Worm (Caenorhabditis elegans): ENCODE data around the gene Y43F8B.19.

Y43F8B.19 gene

DNA sequence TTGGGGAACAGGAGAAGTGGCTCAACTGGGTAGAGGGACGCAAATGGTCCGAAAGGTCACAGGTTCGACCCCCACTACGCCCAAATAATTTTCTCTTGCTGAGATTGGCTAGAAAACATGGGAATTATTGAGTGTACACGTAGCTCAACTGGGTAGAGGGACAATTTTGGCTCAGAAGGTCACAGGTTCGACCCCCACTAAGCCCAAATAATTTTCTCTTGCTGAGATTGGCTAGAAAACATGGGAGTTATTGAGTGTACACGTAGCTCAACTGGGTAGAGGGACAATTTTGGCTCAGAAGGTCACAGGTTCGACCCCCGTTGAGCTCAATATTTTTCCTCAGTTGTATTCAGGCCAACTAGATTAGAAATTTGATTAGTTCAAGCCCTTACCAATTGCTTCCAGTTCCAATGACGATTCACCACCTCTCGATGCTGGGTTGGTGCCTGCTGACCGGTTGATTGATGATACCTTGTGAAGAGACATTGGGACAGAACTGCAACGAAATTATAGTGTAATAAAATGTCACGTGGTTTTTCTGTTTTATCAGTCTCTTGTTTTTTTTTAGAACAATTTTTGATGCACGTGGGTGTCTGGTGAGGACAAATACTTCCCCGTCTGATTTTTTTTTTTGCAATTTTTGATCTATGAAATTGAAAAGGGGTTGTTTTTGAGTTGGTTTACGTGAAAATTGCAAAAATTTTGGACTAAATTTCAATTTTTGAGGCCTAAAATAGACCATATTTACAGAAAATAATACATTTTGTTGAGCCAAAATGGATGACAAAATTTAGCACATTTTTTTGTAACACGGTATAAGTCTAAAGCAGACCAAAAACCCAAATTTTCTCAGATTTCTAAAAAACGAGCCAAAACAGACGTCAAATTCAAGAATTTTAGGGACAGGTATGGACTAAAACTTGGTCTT, 9.5 kb upstream of the Y43F8B.19 start:
- peak; percentile 51 for TF ChIP-seq lin-39 (tag; optimal IDR thresholded peaks at IDR 0.05)
- peak; percentile 59 for TF ChIP-seq ama-1 (optimal IDR thresholded peaks at IDR 0.05)
- peak; percentile 17 for TF ChIP-seq elt-2 (tag; optimal IDR thresholded peaks at IDR 0.05)
- peak; percentile 45 for TF ChIP-seq nhr-43 (tag; optimal IDR thresholded peaks at IDR 0.05; ENCODE audit: poor library complexity, severe bottlenecking)
- no peak for TF ChIP-seq fos-1 (tag; optimal IDR thresholded peaks at IDR 0.05)
- TF ChIP-seq nfya-1 (tag; optimal IDR thresholded peaks at IDR 0.05; ENCODE audit: insufficient read depth), result peak; percentile 59
- TF ChIP-seq snpc-4 (tag; optimal IDR thresholded peaks at IDR 0.05), result no peak
- peak; percentile 23 for TF ChIP-seq nhr-25 (tag; optimal IDR thresholded peaks at IDR 0.05)

DNA sequence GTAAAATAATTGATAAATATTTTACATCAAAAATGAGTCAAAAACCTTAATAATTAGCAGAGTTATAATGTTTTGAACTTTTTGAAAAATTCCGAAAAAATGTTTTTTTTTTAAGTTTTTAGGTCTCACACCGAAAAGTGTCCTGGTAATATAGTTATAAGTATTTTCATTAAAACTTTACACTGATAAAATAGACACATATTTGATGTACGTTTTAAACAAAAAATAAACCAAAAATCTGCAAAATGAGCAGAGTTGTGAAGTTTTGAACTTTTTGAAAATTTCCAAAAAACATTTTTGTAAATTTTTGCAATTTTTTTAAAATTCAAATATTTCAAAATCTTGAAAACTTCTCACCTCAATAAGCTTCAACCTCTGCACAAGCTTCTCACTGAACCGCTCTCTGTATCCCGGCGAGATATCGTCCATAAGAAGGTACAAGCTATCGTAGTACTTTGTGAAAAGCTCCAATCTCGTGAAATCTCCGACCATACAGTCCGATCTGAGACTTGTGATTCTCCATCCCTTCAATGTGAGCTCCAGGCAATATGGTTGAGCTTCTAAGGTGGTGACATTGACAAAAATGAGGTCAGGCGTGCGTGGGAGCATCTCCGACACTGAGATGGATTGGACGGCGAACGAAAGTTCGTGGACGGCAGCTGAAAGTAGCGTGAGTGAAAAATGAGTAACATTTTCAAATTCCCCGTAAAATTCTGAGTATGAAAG, 8.7 kb upstream of the Y43F8B.19 start:
- peak; percentile 84 for TF ChIP-seq nhr-25 (tag; optimal IDR thresholded peaks at IDR 0.05)
- peak; percentile 94 for TF ChIP-seq ama-1 (optimal IDR thresholded peaks at IDR 0.05)
- TF ChIP-seq nhr-23 (tag; optimal IDR thresholded peaks at IDR 0.05), result no peak

DNA sequence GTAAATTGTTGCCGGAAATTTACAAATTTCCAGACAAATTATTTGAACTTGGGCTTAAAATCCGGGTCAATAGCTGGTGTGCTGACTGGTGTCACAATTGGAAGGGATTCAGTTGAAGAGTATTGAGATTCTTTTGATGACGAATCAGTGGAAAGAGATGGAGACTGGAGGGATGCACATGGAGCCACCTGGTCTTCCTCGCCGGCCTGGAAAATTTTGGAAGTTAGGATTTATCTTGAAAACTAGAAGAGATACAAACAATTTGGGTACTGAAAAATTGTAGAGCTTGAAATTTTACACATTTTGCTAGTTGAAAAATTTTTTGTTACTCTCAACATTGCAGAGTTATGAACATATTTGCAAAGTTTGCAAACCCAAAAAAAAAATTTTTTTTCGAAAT, 8.0 kb upstream of the Y43F8B.19 start:
- TF ChIP-seq ztf-4 (tag; optimal IDR thresholded peaks at IDR 0.05) (peak; percentile 73), fkh-10 (GFP tag; optimal IDR thresholded peaks at IDR 0.05) (no peak), fkh-2 (tag; optimal IDR thresholded peaks at IDR 0.05) (no peak), ama-1 (optimal IDR thresholded peaks at IDR 0.05) (peak; percentile 97), hmg-11 (tag; optimal IDR thresholded peaks at IDR 0.05) (no peak), nhr-43 (tag; optimal IDR thresholded peaks at IDR 0.05; ENCODE audit: poor library complexity, severe bottlenecking) (peak; percentile 54), nfya-1 (tag; optimal IDR thresholded peaks at IDR 0.05; ENCODE audit: insufficient read depth) (peak; percentile 73), nhr-25 (tag; optimal IDR thresholded peaks at IDR 0.05) (peak; percentile 94), R02D3.7 (tag; optimal IDR thresholded peaks at IDR 0.05) (no peak)

DNA sequence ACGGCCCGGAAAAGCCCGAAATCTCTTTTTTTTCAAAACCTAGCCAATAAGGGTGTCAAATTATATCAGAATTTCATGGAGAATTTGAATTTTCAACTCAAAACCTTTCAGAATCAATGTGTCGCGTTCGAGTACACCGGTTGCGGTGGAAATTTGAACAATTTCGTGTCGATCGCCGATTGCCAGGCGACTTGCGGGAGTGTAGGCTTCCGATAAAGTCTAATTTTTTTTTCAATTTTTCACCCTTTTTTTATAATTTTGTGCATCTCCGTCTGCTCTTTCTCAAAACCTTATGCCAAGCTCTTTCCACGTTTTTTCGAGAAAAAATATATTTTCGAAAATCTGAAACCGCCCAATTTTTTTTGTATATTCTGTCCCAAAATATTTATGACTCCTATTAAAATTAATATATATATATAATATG, 7.4 kb upstream of the Y43F8B.19 start:
- TF ChIP-seq ZK546.5 (tag; optimal IDR thresholded peaks at IDR 0.05) (no peak), nhr-77 (tag; optimal IDR thresholded peaks at IDR 0.05) (no peak), daf-12 (tag; optimal IDR thresholded peaks at IDR 0.05) (no peak), mdl-1 (tag; optimal IDR thresholded peaks at IDR 0.05) (no peak), pqm-1 (tag; optimal IDR thresholded peaks at IDR 0.05) (no peak), ama-1 (optimal IDR thresholded peaks at IDR 0.05) (peak; percentile 97), elt-2 (tag; optimal IDR thresholded peaks at IDR 0.05) (peak; percentile 11), nhr-25 (tag; optimal IDR thresholded peaks at IDR 0.05) (peak; percentile 71), nhr-28 (tag; optimal IDR thresholded peaks at IDR 0.05) (no peak), nfya-1 (tag; optimal IDR thresholded peaks at IDR 0.05; ENCODE audit: insufficient read depth) (no peak), jun-1 (tag; optimal IDR thresholded peaks at IDR 0.05) (no peak), sea-2 (GFP tag; optimal IDR thresholded peaks at IDR 0.05) (no peak), lin-15B (tag; optimal IDR thresholded peaks at IDR 0.05) (no peak), egl-27 (tag; optimal IDR thresholded peaks at IDR 0.05) (no peak), fkh-2 (tag; optimal IDR thresholded peaks at IDR 0.05) (no peak), nhr-43 (tag; optimal IDR thresholded peaks at IDR 0.05; ENCODE audit: poor library complexity, severe bottlenecking) (peak; percentile 65), tbx-2 (tag; optimal IDR thresholded peaks at IDR 0.05) (peak; percentile 84), hmg-11 (tag; optimal IDR thresholded peaks at IDR 0.05) (no peak), zag-1 (tag; optimal IDR thresholded peaks at IDR 0.05) (no peak), R02D3.7 (tag; optimal IDR thresholded peaks at IDR 0.05) (no peak), lsy-12 (tag; optimal IDR thresholded peaks at IDR 0.05) (peak; percentile 50), elt-1 (tag; optimal IDR thresholded peaks at IDR 0.05) (no peak), nhr-76 (tag; optimal IDR thresholded peaks at IDR 0.05) (no peak), nhr-23 (tag; optimal IDR thresholded peaks at IDR 0.05) (peak; percentile 23), ztf-4 (tag; optimal IDR thresholded peaks at IDR 0.05) (peak; percentile 66), skn-1 (tag; optimal IDR thresholded peaks at IDR 0.05) (no peak)

All from whole organism, L3 larva.